Worm (Caenorhabditis elegans): ENCODE results near the gene anp-1.

ce11 chrV:12809876-12810275, 49.4 kb upstream of the anp-1 start, which contains the start of gene ZC443.1:
- TF ChIP-seq him-1 (tag; optimal IDR thresholded peaks at IDR 0.05): no peak
- no peak for TF ChIP-seq W03F9.2 (tag; optimal IDR thresholded peaks at IDR 0.05)
- no peak for TF ChIP-seq dao-5 (tag; optimal IDR thresholded peaks at IDR 0.05)

Measured in whole organism, L4/young adult.